Worm (Caenorhabditis elegans): Measurements from ENCODE around the gene Y57G7A.2.

Y57G7A.2 gene

DNA sequence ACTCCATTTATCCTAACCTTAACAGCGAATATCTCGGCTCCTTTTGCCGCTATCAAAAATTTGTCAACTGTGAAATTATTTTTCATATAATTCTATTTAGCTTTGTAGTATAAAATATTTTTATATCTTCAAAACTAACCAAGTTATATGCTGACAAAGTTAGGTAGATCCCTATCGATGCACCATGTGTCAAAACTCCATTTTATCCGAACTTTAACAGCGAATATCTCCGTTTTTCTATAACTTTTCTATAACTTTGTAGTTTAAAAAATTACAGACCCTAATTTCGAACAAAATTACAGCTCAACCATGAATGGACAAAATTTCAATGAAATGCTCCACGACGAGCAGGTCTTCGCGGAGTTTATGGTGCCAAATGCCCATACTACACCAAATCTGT lies at the start of gene Y57G7A.2:
Gene Y57G7A.2 (plus strand): TSS at position 301 of the 400 bp plus-strand sequence.
- TF ChIP-seq sea-1 (GFP tag; conservative IDR thresholded peaks at IDR 0.05) (no peak), ama-1 (optimal IDR thresholded peaks at IDR 0.05) (no peak), tra-4 (tag; optimal IDR thresholded peaks at IDR 0.05) (no peak), pes-1 (GFP tag; IDR thresholded peaks at IDR 0.05) (no peak), flt-1 (GFP tag; IDR thresholded peaks at IDR 0.05) (no peak), tbx-37 (GFP tag; conservative IDR thresholded peaks at IDR 0.05) (no peak), scrt-1 (GFP tag; IDR thresholded peaks at IDR 0.05) (no peak), B0310.2 (tag; optimal IDR thresholded peaks at IDR 0.05) (no peak), ets-7 (tag; optimal IDR thresholded peaks at IDR 0.05) (no peak), hmg-4 (GFP tag; optimal IDR thresholded peaks at IDR 0.05) (no peak), F13C5.2 (tag; optimal IDR thresholded peaks at IDR 0.05) (no peak), tbx-11 (GFP tag; IDR thresholded peaks at IDR 0.05) (no peak), ceh-13 (GFP tag; optimal IDR thresholded peaks at IDR 0.05) (no peak), hmbx-1 (tag; optimal IDR thresholded peaks at IDR 0.05) (no peak), hnd-1 (tag; optimal IDR thresholded peaks at IDR 0.05) (no peak), aly-1 (tag; optimal IDR thresholded peaks at IDR 0.05) (no peak), ceh-36 (tag; optimal IDR thresholded peaks at IDR 0.05) (no peak)

DNA sequence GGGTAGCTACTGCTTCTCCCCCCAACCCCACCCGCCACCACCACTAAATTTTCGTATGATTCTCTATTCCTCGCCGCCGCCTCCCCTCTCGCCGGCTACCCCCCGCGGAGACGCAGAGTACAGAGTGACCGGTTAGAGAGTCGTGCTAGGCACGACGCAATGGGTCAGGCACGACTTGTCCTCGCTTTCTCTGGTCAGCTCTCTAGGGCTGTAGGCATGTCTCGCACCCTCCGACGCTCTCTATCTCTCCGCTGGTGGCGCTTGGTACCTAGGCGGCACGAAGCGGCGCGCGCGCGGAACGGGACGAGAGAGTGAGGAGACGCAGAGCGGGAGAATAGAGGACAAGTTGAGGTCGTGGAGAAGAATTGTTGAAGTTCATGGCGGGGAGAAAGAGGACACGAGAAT lies 49.0 kb upstream of the Y57G7A.2 start:
- peak; percentile 56; the same call in 1 of the 2 replicates for TF ChIP-seq pes-1 (GFP tag; IDR thresholded peaks at IDR 0.05)
- TF ChIP-seq hmg-4 (GFP tag; optimal IDR thresholded peaks at IDR 0.05): peak; percentile 86
- TF ChIP-seq flt-1 (GFP tag; IDR thresholded peaks at IDR 0.05): no peak
- TF ChIP-seq scrt-1 (GFP tag; IDR thresholded peaks at IDR 0.05): no peak
- TF ChIP-seq ceh-13 (GFP tag; optimal IDR thresholded peaks at IDR 0.05): no peak
- TF ChIP-seq aly-1 (tag; optimal IDR thresholded peaks at IDR 0.05): peak; percentile 27
- peak; percentile 67 for TF ChIP-seq F13C5.2 (tag; optimal IDR thresholded peaks at IDR 0.05)

DNA sequence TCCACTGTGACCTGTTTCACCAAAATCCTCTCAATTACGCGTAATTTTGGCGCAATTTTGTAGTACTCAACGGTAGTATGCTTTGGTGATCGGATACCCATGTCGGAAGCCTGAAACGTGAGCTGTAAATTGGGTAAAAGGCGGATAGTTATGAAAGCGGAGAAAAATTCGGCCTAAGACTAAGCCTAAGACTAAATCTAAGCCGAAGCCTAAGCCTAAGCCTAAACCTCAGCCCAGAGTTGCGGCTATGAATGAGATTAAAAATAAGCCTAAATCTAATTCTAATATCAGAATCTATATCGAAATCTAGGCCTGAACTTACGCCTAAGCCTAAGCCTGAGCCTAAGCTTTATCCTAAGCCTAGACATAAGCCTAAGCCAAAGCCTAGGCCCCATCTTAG lies 43.6 kb upstream of the Y57G7A.2 start, which contains the start of gene lin-42:
Gene lin-42 (minus strand): TSS at position 101 of the 400 bp plus-strand sequence.
- no peak for TF ChIP-seq tbx-11 (GFP tag; IDR thresholded peaks at IDR 0.05)
- TF ChIP-seq tra-4 (tag; optimal IDR thresholded peaks at IDR 0.05): no peak
- no peak for TF ChIP-seq sea-1 (GFP tag; conservative IDR thresholded peaks at IDR 0.05)
- no peak for TF ChIP-seq ceh-13 (GFP tag; optimal IDR thresholded peaks at IDR 0.05)
- no peak for TF ChIP-seq aly-1 (tag; optimal IDR thresholded peaks at IDR 0.05)
- no peak for TF ChIP-seq hmbx-1 (tag; optimal IDR thresholded peaks at IDR 0.05)
- TF ChIP-seq ceh-36 (tag; optimal IDR thresholded peaks at IDR 0.05): peak; percentile 4
- TF ChIP-seq scrt-1 (GFP tag; IDR thresholded peaks at IDR 0.05): no peak

DNA sequence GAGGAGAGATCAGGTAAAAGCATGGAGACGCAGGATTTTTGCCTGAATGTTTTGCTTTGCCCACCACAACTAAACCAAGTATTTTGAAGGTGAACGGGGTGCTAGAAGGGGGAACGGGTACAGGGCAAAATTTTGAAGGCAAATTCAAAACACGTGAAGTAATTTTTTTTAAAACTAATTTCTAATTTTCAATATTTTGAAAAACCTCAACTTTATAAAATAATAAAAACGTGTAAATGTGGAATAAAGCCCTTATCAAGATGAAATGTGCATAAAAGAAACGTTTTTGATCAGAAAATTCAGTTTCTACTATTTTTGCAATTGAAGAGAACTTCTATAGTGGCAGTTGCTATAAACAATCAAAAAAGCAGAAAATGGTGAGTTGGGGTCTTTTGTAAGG lies 40.2 kb upstream of the Y57G7A.2 start, which contains the start of gene clec-119:
Gene clec-119 (plus strand): TSS at position 301 of the 400 bp plus-strand sequence.
- no peak for TF ChIP-seq hmbx-1 (tag; optimal IDR thresholded peaks at IDR 0.05)
- TF ChIP-seq ets-7 (tag; optimal IDR thresholded peaks at IDR 0.05): no peak
- no peak for TF ChIP-seq ceh-36 (tag; optimal IDR thresholded peaks at IDR 0.05)
- TF ChIP-seq ama-1 (optimal IDR thresholded peaks at IDR 0.05): no peak
- TF ChIP-seq F13C5.2 (tag; optimal IDR thresholded peaks at IDR 0.05): no peak
- no peak for TF ChIP-seq scrt-1 (GFP tag; IDR thresholded peaks at IDR 0.05)
- no peak for TF ChIP-seq hnd-1 (tag; optimal IDR thresholded peaks at IDR 0.05)
- TF ChIP-seq hmg-4 (GFP tag; optimal IDR thresholded peaks at IDR 0.05): no peak
- TF ChIP-seq aly-1 (tag; optimal IDR thresholded peaks at IDR 0.05): no peak
- TF ChIP-seq ceh-13 (GFP tag; optimal IDR thresholded peaks at IDR 0.05): no peak
- no peak for TF ChIP-seq flt-1 (GFP tag; IDR thresholded peaks at IDR 0.05)
- TF ChIP-seq sea-1 (GFP tag; conservative IDR thresholded peaks at IDR 0.05): no peak
- TF ChIP-seq tbx-37 (GFP tag; conservative IDR thresholded peaks at IDR 0.05): no peak
- TF ChIP-seq pes-1 (GFP tag; IDR thresholded peaks at IDR 0.05): no peak
- no peak for TF ChIP-seq tbx-11 (GFP tag; IDR thresholded peaks at IDR 0.05)
- no peak for TF ChIP-seq B0310.2 (tag; optimal IDR thresholded peaks at IDR 0.05)
- TF ChIP-seq tra-4 (tag; optimal IDR thresholded peaks at IDR 0.05): no peak

DNA sequence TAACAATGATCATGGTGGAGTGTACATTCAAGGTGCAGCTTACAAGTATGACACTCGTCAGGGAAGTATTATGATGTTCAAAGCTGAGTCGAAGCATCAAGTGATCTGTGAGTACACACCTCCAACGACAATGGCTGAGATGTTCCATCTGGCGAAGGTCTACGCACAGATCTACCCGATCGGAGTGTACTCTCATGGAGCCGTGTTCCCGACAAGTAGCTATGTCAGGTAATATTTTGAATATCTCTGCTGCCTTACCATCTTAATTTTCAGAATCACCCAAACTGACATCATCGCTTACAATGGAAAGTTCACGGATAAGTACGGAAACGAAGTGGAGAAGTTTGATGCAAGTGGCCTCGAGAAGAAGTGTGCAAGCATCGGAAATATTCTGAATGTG lies 39.1 kb upstream of the Y57G7A.2 start:
- TF ChIP-seq sea-1 (GFP tag; conservative IDR thresholded peaks at IDR 0.05) (no peak), ets-7 (tag; optimal IDR thresholded peaks at IDR 0.05) (no peak), tra-4 (tag; optimal IDR thresholded peaks at IDR 0.05) (no peak), B0310.2 (tag; optimal IDR thresholded peaks at IDR 0.05) (no peak), hmg-4 (GFP tag; optimal IDR thresholded peaks at IDR 0.05) (no peak), hnd-1 (tag; optimal IDR thresholded peaks at IDR 0.05) (no peak), aly-1 (tag; optimal IDR thresholded peaks at IDR 0.05) (no peak), F13C5.2 (tag; optimal IDR thresholded peaks at IDR 0.05) (no peak), ceh-13 (GFP tag; optimal IDR thresholded peaks at IDR 0.05) (no peak), tbx-11 (GFP tag; IDR thresholded peaks at IDR 0.05) (no peak), pes-1 (GFP tag; IDR thresholded peaks at IDR 0.05) (no peak), flt-1 (GFP tag; IDR thresholded peaks at IDR 0.05) (no peak), tbx-37 (GFP tag; conservative IDR thresholded peaks at IDR 0.05) (no peak), hmbx-1 (tag; optimal IDR thresholded peaks at IDR 0.05) (no peak)

DNA sequence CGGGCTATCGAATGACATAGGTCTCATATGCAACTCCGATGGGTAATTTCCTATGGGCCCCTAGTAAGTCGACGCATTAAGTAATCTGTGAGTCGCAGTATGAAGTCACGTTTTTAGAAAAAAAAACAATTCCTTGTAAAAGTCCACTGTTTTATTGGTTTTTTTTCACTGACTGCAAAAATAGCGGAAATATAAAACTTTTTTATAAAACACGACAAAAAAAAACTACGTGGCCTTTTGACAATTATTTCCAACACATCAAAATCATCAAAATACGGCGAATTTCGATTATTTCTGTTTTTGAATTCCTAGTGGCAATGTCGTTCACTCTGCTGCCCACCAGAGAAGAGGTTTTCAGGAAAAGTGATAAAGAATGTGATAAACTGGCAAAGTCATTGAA lies 37.2 kb upstream of the Y57G7A.2 start, which contains the start of gene clpr-2:
Gene clpr-2 (plus strand): TSS at position 301 of the 400 bp plus-strand sequence.
- TF ChIP-seq F13C5.2 (tag; optimal IDR thresholded peaks at IDR 0.05): no peak
- TF ChIP-seq ceh-36 (tag; optimal IDR thresholded peaks at IDR 0.05): no peak
- TF ChIP-seq tra-4 (tag; optimal IDR thresholded peaks at IDR 0.05): no peak
- TF ChIP-seq B0310.2 (tag; optimal IDR thresholded peaks at IDR 0.05): no peak
- no peak for TF ChIP-seq flt-1 (GFP tag; IDR thresholded peaks at IDR 0.05)
- no peak for TF ChIP-seq scrt-1 (GFP tag; IDR thresholded peaks at IDR 0.05)
- no peak for TF ChIP-seq tbx-37 (GFP tag; conservative IDR thresholded peaks at IDR 0.05)
- TF ChIP-seq tbx-11 (GFP tag; IDR thresholded peaks at IDR 0.05): no peak
- no peak for TF ChIP-seq ets-7 (tag; optimal IDR thresholded peaks at IDR 0.05)
- no peak for TF ChIP-seq aly-1 (tag; optimal IDR thresholded peaks at IDR 0.05)
- TF ChIP-seq hnd-1 (tag; optimal IDR thresholded peaks at IDR 0.05): no peak

DNA sequence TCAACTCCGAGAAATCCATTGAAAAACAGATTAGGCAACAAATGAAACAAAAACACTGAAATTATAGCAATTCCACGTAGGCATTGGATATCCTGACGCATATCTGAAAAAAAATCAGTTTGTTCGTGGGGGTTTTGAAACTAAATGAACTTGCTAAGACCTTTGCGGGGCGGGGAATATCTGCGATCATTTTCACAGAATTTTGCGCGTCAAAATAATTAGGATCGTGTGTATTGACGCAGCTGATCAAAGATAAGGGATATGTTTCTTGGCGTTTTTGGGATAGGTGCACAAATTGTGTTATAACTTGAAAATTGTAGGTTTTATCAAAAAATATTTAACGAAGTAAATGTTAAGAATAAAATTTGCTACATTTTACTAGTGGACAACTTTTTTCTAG lies 29.1 kb upstream of the Y57G7A.2 start, which contains the start of gene oac-30:
Gene oac-30 (minus strand): TSS at position 101 of the 400 bp plus-strand sequence.
- no peak for TF ChIP-seq scrt-1 (GFP tag; IDR thresholded peaks at IDR 0.05)
- TF ChIP-seq sea-1 (GFP tag; conservative IDR thresholded peaks at IDR 0.05): no peak
- TF ChIP-seq B0310.2 (tag; optimal IDR thresholded peaks at IDR 0.05): no peak
- no peak for TF ChIP-seq tra-4 (tag; optimal IDR thresholded peaks at IDR 0.05)
- TF ChIP-seq aly-1 (tag; optimal IDR thresholded peaks at IDR 0.05): no peak
- TF ChIP-seq ceh-36 (tag; optimal IDR thresholded peaks at IDR 0.05): no peak
- no peak for TF ChIP-seq ama-1 (optimal IDR thresholded peaks at IDR 0.05)
- TF ChIP-seq hmg-4 (GFP tag; optimal IDR thresholded peaks at IDR 0.05): no peak
- TF ChIP-seq F13C5.2 (tag; optimal IDR thresholded peaks at IDR 0.05): no peak
- TF ChIP-seq flt-1 (GFP tag; IDR thresholded peaks at IDR 0.05): no peak
